Worm (Caenorhabditis elegans) whole organism, mixed stage, embryonic: ENCODE results near the gene K07C11.8.

ENCODE experiments used
- nhr-28 ChIP-seq: fragments of 150-350 bp; optimal IDR thresholded peaks from 2 replicates; lab custom pipeline; 2014; ENCODE audit warnings: missing biosample characterization, missing genetic modification characterization
- pha-4 ChIP-seq: fragments of 150-350 bp; optimal IDR thresholded peaks from 2 replicates; lab custom pipeline; 2018; ENCODE audit warnings: missing biosample characterization, missing genetic modification reagents, missing genetic modification characterization
- unc-39 ChIP-seq: fragments of 150-350 bp; optimal IDR thresholded peaks from 2 replicates; lab custom pipeline; 2014; ENCODE audit warnings: missing biosample characterization, missing genetic modification characterization
- ztf-11 ChIP-seq: fragments of 150-350 bp; optimal IDR thresholded peaks from 2 replicates; lab custom pipeline; 2014; ENCODE audit warnings: missing biosample characterization, missing genetic modification characterization

- TF ChIP-seq unc-39 (tag; lab: Kevin White, UChicago) (no peak), nhr-28 (tag; lab: Kevin White, UChicago) (no peak), pha-4 (tag; lab: Kevin White, UChicago) (no peak), ztf-11 (tag; lab: Kevin White, UChicago) (no peak)
These were observed 41.3 kb upstream of the K07C11.8 start, which contains the start of gene C16D9.1 for ce11 chrV:8259016-8259415.
